Worm (Caenorhabditis elegans) whole organism, L3 larva: ENCODE results near the gene Y42H9AR.5.

ENCODE experiments used
- R02D3.7 ChIP-seq: fragments of 150-350 bp; optimal IDR thresholded peaks from 2 replicates; lab custom pipeline; 2014; ENCODE audit warnings: missing biosample characterization, missing genetic modification characterization
- ZK546.5 ChIP-seq: sonication (generic microtip); optimal IDR thresholded peaks from 2 replicates; lab custom pipeline; 2017; ENCODE audit warnings: missing biosample characterization, missing genetic modification characterization
- aly-2 ChIP-seq: fragments of 150-350 bp; optimal IDR thresholded peaks from 2 replicates; lab custom pipeline; 2014; ENCODE audit warnings: missing biosample characterization, missing genetic modification characterization
- ama-1 ChIP-seq: fragments of 150-350 bp; optimal IDR thresholded peaks from 2 replicates; lab custom pipeline; 2018
- ceh-16 ChIP-seq: sonication (generic microtip); optimal IDR thresholded peaks from 2 replicates; lab custom pipeline; 2017; ENCODE audit warnings: missing biosample characterization, missing genetic modification characterization
- ceh-9 ChIP-seq: sonication (generic microtip); optimal IDR thresholded peaks from 2 replicates; lab custom pipeline; 2018; ENCODE audit warnings: missing biosample characterization, missing genetic modification characterization
- daf-12 ChIP-seq: fragments of 150-350 bp; optimal IDR thresholded peaks from 2 replicates; lab custom pipeline; 2014; ENCODE audit warnings: missing biosample characterization, missing genetic modification reagents, missing genetic modification characterization
- egl-27 ChIP-seq: sonication (generic microtip); optimal IDR thresholded peaks from 4 replicates; lab custom pipeline; 2017; ENCODE audit warnings: missing biosample characterization, missing genetic modification reagents, missing genetic modification characterization
- egl-5 ChIP-seq: fragments of 150-350 bp; optimal IDR thresholded peaks from 2 replicates; lab custom pipeline; 2017; ENCODE audit warnings: missing biosample characterization, missing genetic modification reagents, missing genetic modification characterization, inconsistent platforms
- elt-1 ChIP-seq: fragments of 150-350 bp; optimal IDR thresholded peaks from 2 replicates; lab custom pipeline; 2014; ENCODE audit warnings: missing biosample characterization, missing genetic modification characterization
- elt-2 ChIP-seq: sonication (generic microtip); optimal IDR thresholded peaks from 2 replicates; lab custom pipeline; 2016; ENCODE audit warnings: missing genetic modification reagents, mild to moderate bottlenecking, missing genetic modification characterization, missing compliant biosample characterization
- elt-3 ChIP-seq, 3 experiments: fragments of 150-350 bp in 1 of 3; sonication (generic microtip) in 2 of 3; optimal IDR thresholded peaks; 2 replicates in 2 of 3; 4 replicates in 1 of 3; lab custom pipeline; 2014 to 2017; ENCODE audit warnings: missing biosample characterization in 3 of 3, missing genetic modification characterization in 3 of 3
- eor-1 ChIP-seq, 2 experiments: fragments of 150-350 bp; optimal IDR thresholded peaks; 2 replicates each; lab custom pipeline; 2014 to 2018; ENCODE audit warnings: missing biosample characterization in 2 of 2, missing genetic modification characterization in 2 of 2
- fkh-10 ChIP-seq: sonication (generic microtip); optimal IDR thresholded peaks from 2 replicates; lab custom pipeline; 2017; ENCODE audit warnings: missing biosample characterization, missing genetic modification reagents, missing genetic modification characterization
- fkh-2 ChIP-seq: fragments of 150-350 bp; optimal IDR thresholded peaks from 2 replicates; lab custom pipeline; 2014; ENCODE audit warnings: missing biosample characterization, missing genetic modification reagents, missing genetic modification characterization
- hmg-11 ChIP-seq: sonication (generic microtip); optimal IDR thresholded peaks from 2 replicates; lab custom pipeline; 2016; ENCODE audit warnings: missing genetic modification characterization, missing compliant biosample characterization
- jun-1 ChIP-seq: fragments of 150-350 bp; optimal IDR thresholded peaks from 2 replicates; lab custom pipeline; 2014; ENCODE audit warnings: missing biosample characterization, missing genetic modification reagents, missing genetic modification characterization
- lin-15B ChIP-seq: fragments of 150-350 bp; optimal IDR thresholded peaks from 2 replicates; lab custom pipeline; 2014; ENCODE audit warnings: missing biosample characterization, missing genetic modification characterization
- mml-1 ChIP-seq: fragments of 150-350 bp; sonication (generic microtip); optimal IDR thresholded peaks from 3 replicates; lab custom pipeline; 2014; ENCODE audit warnings: missing biosample characterization, missing genetic modification characterization
- nfya-1 ChIP-seq: sonication (generic microtip); optimal IDR thresholded peaks from 2 replicates; lab custom pipeline; 2017; ENCODE audit warnings: missing genetic modification characterization, mild to moderate bottlenecking, missing compliant biosample characterization, antibody characterized with exemption, moderate library complexity; ENCODE audit not compliant: insufficient read depth
- nhr-11 ChIP-seq: fragments of 150-350 bp; optimal IDR thresholded peaks from 2 replicates; lab custom pipeline; 2014; ENCODE audit warnings: missing biosample characterization, missing genetic modification characterization
- nhr-12 ChIP-seq: fragments of 150-350 bp; optimal IDR thresholded peaks from 2 replicates; lab custom pipeline; 2014; ENCODE audit warnings: missing biosample characterization, missing genetic modification characterization
- nhr-23 ChIP-seq: fragments of 150-350 bp; optimal IDR thresholded peaks from 2 replicates; lab custom pipeline; 2014; ENCODE audit warnings: missing biosample characterization, missing genetic modification reagents, missing genetic modification characterization
- nhr-237 ChIP-seq: fragments of 150-350 bp; optimal IDR thresholded peaks from 2 replicates; lab custom pipeline; 2014; ENCODE audit warnings: missing biosample characterization, missing genetic modification characterization
- nhr-25 ChIP-seq: sonication (generic microtip); optimal IDR thresholded peaks from 2 replicates; lab custom pipeline; 2017; ENCODE audit warnings: missing biosample characterization, missing genetic modification characterization
- nhr-43 ChIP-seq: sonication (generic microtip); optimal IDR thresholded peaks from 2 replicates; lab custom pipeline; 2016; ENCODE audit warnings: mild to moderate bottlenecking, missing genetic modification characterization, missing compliant biosample characterization; ENCODE audit not compliant: poor library complexity, severe bottlenecking
- nhr-67 ChIP-seq: fragments of 150-350 bp; optimal IDR thresholded peaks from 2 replicates; lab custom pipeline; 2014; ENCODE audit warnings: missing biosample characterization, missing genetic modification characterization
- nhr-77 ChIP-seq: fragments of 150-350 bp; optimal IDR thresholded peaks from 2 replicates; lab custom pipeline; 2014; ENCODE audit warnings: missing biosample characterization, missing genetic modification characterization
- pqm-1 ChIP-seq: fragments of 150-350 bp; optimal IDR thresholded peaks from 2 replicates; lab custom pipeline; 2017; ENCODE audit warnings: missing biosample characterization, missing genetic modification characterization, inconsistent platforms
- sea-2 ChIP-seq: fragments of 150-350 bp; sonication (generic microtip); optimal IDR thresholded peaks from 4 replicates; lab custom pipeline; 2014; ENCODE audit warnings: missing biosample characterization, missing genetic modification reagents, missing genetic modification characterization
- skn-1 ChIP-seq: fragments of 150-350 bp; optimal IDR thresholded peaks from 2 replicates; lab custom pipeline; 2014; ENCODE audit warnings: missing biosample characterization, missing genetic modification characterization
- unc-39 ChIP-seq: sonication (generic microtip); optimal IDR thresholded peaks from 4 replicates; lab custom pipeline; 2017; ENCODE audit warnings: missing biosample characterization, missing genetic modification characterization
- unc-62 ChIP-seq: fragments of 150-350 bp; sonication (generic microtip); optimal IDR thresholded peaks from 4 replicates; lab custom pipeline; 2014; ENCODE audit warnings: missing biosample characterization, missing genetic modification reagents, missing genetic modification characterization
- ztf-4 ChIP-seq: fragments of 150-350 bp; optimal IDR thresholded peaks from 2 replicates; lab custom pipeline; 2014; ENCODE audit warnings: missing biosample characterization, missing genetic modification characterization

The Y42H9AR.5 gene

ce11 chrIV:8080782-8081181 is 21.5 kb upstream of the Y42H9AR.5 start:
- TF ChIP-seq pqm-1 (no peak), nhr-43 (tag; lab: Kevin White, UChicago) (no peak), ama-1 (lab: Kevin White, UChicago) (no peak), ZK546.5 (tag; lab: Kevin White, UChicago) (no peak), mml-1 (no peak), skn-1 (tag; lab: Kevin White, UChicago) (no peak), nfya-1 (tag; lab: Kevin White, UChicago) (no peak), nhr-237 (tag; lab: Kevin White, UChicago) (no peak), ceh-16 (tag; lab: Kevin White, UChicago) (no peak), hmg-11 (tag; lab: Kevin White, UChicago) (no peak), unc-62 (GFP tag; lab: Kevin White, UChicago) (no peak), lin-15B (tag; lab: Kevin White, UChicago) (no peak), elt-1 (tag; lab: Kevin White, UChicago) (no peak)

- TF ChIP-seq elt-2 (tag; lab: Kevin White, UChicago), result peak; percentile 15
- TF ChIP-seq ceh-16 (tag; lab: Kevin White, UChicago), result no peak
- TF ChIP-seq, all 47 proteins: peak for 1
Observed at ce11 chrIV:8086552-8086951, 15.8 kb upstream of the Y42H9AR.5 start, which contains the start of gene nsy-7. TSS of gene nsy-7 (minus strand) at chrIV:8086652.

ce11 chrIV:8091539-8091938 is 10.8 kb upstream of the Y42H9AR.5 start:
- TF ChIP-seq nhr-67 (tag; lab: Kevin White, UChicago), result no peak
- TF ChIP-seq elt-1 (tag; lab: Kevin White, UChicago), result no peak
- TF ChIP-seq sea-2 (GFP tag; lab: Kevin White, UChicago), result no peak
- no peak for TF ChIP-seq aly-2 (tag; lab: Kevin White, UChicago)
- no peak for TF ChIP-seq ztf-4
- TF ChIP-seq egl-5, result peak; percentile 59
- TF ChIP-seq egl-27 (tag; lab: Kevin White, UChicago), result no peak
- TF ChIP-seq fkh-10 (GFP tag; lab: Kevin White, UChicago), result no peak
- no peak for TF ChIP-seq daf-12 (tag; lab: Kevin White, UChicago)

ce11 chrIV:8096375-8096774 is 6.0 kb upstream of the Y42H9AR.5 start:
- TF ChIP-seq elt-3 (tag; optimal IDR thresholded peaks at IDR 0.05; lab: Kevin White, UChicago) (no peak), nhr-12 (no peak), egl-27 (tag; lab: Kevin White, UChicago) (no peak), eor-1 (tag; optimal IDR thresholded peaks at IDR 0.05; lab: Kevin White, UChicago) (no peak), nhr-11 (no peak), pqm-1 (no peak), nfya-1 (tag; lab: Kevin White, UChicago) (no peak), unc-39 (tag; lab: Kevin White, UChicago) (no peak), aly-2 (tag; lab: Kevin White, UChicago) (no peak), elt-1 (tag; lab: Kevin White, UChicago) (no peak), ama-1 (lab: Kevin White, UChicago) (no peak)

ce11 chrIV:8099601-8100000 is 2.7 kb upstream of the Y42H9AR.5 start, which contains the start of gene Y42H9AR.2:
TSS of gene Y42H9AR.2 (plus strand) at chrIV:8099901.
- no peak for TF ChIP-seq pqm-1
- no peak for TF ChIP-seq ceh-16 (tag; lab: Kevin White, UChicago)
- TF ChIP-seq egl-5, result no peak
- TF ChIP-seq jun-1, result no peak
- TF ChIP-seq R02D3.7, result no peak
- no peak for TF ChIP-seq sea-2 (GFP tag; lab: Kevin White, UChicago)
- no peak for TF ChIP-seq mml-1
- TF ChIP-seq ceh-9 (tag; lab: Kevin White, UChicago), result no peak
- TF ChIP-seq nhr-67 (tag; lab: Kevin White, UChicago), result no peak
- no peak for TF ChIP-seq nhr-237 (tag; lab: Kevin White, UChicago)
- no peak for TF ChIP-seq fkh-2 (tag; lab: Kevin White, UChicago)
- TF ChIP-seq ama-1 (lab: Kevin White, UChicago), result no peak
- no peak for TF ChIP-seq nhr-25 (tag; lab: Kevin White, UChicago)
- no peak for TF ChIP-seq lin-15B (tag; lab: Kevin White, UChicago)
- TF ChIP-seq nhr-77 (tag; lab: Kevin White, UChicago), result no peak
- TF ChIP-seq nhr-23 (tag; lab: Kevin White, UChicago), result no peak
